Fruit fly (Drosophila melanogaster) whole organism, embryonic: Measurements from ENCODE around the gene 14-3-3epsilon.

ENCODE experiments used
- Ada2b ChIP-seq: fragments of 200-800 bp; sonication (Bioruptor generic); IDR thresholded peaks from 2 replicates; pipeline ENCODE4 v1.3.6; 2022; ENCODE audit warnings: missing biosample characterization, missing genetic modification characterization
- Awh ChIP-seq: fragments of 200-800 bp; sonication (Bioruptor generic); IDR thresholded peaks from 2 replicates; pipeline ENCODE4, ENCODE4 v1.3.6; 2022; ENCODE audit warnings: missing biosample characterization, missing genetic modification characterization
- CG11560 ChIP-seq: fragments of 200-800 bp; sonication (Bioruptor generic); IDR thresholded peaks from 3 replicates; pipeline ENCODE4 v1.3.6; 2022; ENCODE audit warnings: missing biosample characterization, missing genetic modification characterization
- CG12659 ChIP-seq: fragments of 200-800 bp; sonication (Bioruptor generic); optimal IDR thresholded peaks from 3 replicates; lab custom pipeline; 2017; ENCODE audit warnings: mild to moderate bottlenecking, missing biosample characterization, missing genetic modification reagents, missing genetic modification characterization
- CG12744 ChIP-seq: fragments of 200-800 bp; sonication (Bioruptor generic); optimal IDR thresholded peaks from 2 replicates; lab custom pipeline; 2016; ENCODE audit warnings: missing biosample characterization, missing genetic modification characterization
- CG14860 ChIP-seq: fragments of 200-800 bp; sonication (Bioruptor generic); IDR thresholded peaks from 3 replicates; pipeline ENCODE4 v1.3.6; 2022; ENCODE audit warnings: missing biosample characterization, missing genetic modification characterization; ENCODE audit not compliant: partially characterized antibody
- CG15073 ChIP-seq: fragments of 200-800 bp; sonication (Bioruptor generic); optimal IDR thresholded peaks from 2 replicates; lab custom pipeline; 2016; ENCODE audit warnings: missing biosample characterization, missing genetic modification characterization
- CG1603 ChIP-seq: fragments of 200-800 bp; sonication (Bioruptor generic); optimal IDR thresholded peaks from 2 replicates; lab custom pipeline; 2019; ENCODE audit warnings: missing biosample characterization, mild to moderate bottlenecking, missing genetic modification characterization, moderate library complexity
- CG17829 ChIP-seq: fragments of 200-800 bp; optimal IDR thresholded peaks from 2 replicates; lab custom pipeline; 2019; ENCODE audit warnings: missing biosample characterization, mild to moderate bottlenecking, missing genetic modification characterization, moderate library complexity
- CG2116 ChIP-seq: fragments of 200-800 bp; sonication (Bioruptor generic); optimal IDR thresholded peaks from 3 replicates; lab custom pipeline; 2018; ENCODE audit warnings: missing biosample characterization, mild to moderate bottlenecking, missing genetic modification characterization
- CG2120 ChIP-seq: fragments of 200-800 bp; sonication (Bioruptor generic); optimal IDR thresholded peaks from 3 replicates; lab custom pipeline; 2016; ENCODE audit warnings: missing biosample characterization, missing genetic modification characterization
- CG2129 ChIP-seq: fragments of 200-800 bp; sonication (Bioruptor generic); IDR thresholded peaks from 2 replicates; pipeline ENCODE4 v1.3.6; 2022; ENCODE audit warnings: missing biosample characterization, missing genetic modification characterization; ENCODE audit not compliant: partially characterized antibody
- CG30020 ChIP-seq: fragments of 200-800 bp; optimal IDR thresholded peaks from 2 replicates; lab custom pipeline; 2019; ENCODE audit warnings: missing biosample characterization, mild to moderate bottlenecking, missing genetic modification characterization, moderate library complexity
- CG34224 ChIP-seq: fragments of 200-800 bp; sonication (Bioruptor generic); IDR thresholded peaks from 3 replicates; pipeline ENCODE4 v1.3.6; 2022; ENCODE audit warnings: missing biosample characterization, missing genetic modification characterization; ENCODE audit not compliant: partially characterized antibody
- CG3726 ChIP-seq: fragments of 200-800 bp; sonication (Bioruptor generic); IDR thresholded peaks from 3 replicates; pipeline ENCODE4, ENCODE4 v1.3.6; 2022; ENCODE audit warnings: missing biosample characterization, missing genetic modification characterization
- CG3847 ChIP-seq: fragments of 200-800 bp; sonication (Bioruptor generic); IDR thresholded peaks from 2 replicates; pipeline ENCODE4 v1.3.6; 2022; ENCODE audit warnings: missing biosample characterization, missing genetic modification characterization
- CG3995 ChIP-seq: fragments of 200-800 bp; sonication (Bioruptor generic); optimal IDR thresholded peaks from 3 replicates; lab custom pipeline; 2016; ENCODE audit warnings: missing biosample characterization, missing genetic modification characterization
- CG4617 ChIP-seq: fragments of 200-800 bp; sonication (Bioruptor generic); optimal IDR thresholded peaks from 3 replicates; lab custom pipeline; 2016; ENCODE audit warnings: missing biosample characterization, missing genetic modification characterization, borderline replicate concordance
- CG7963 ChIP-seq: fragments of 200-800 bp; sonication (Bioruptor generic); IDR thresholded peaks from 3 replicates; pipeline ENCODE4 v1.3.6; 2022; ENCODE audit warnings: missing biosample characterization, missing genetic modification characterization; ENCODE audit not compliant: partially characterized antibody
- CG8478 ChIP-seq: fragments of >200 bp; optimal IDR thresholded peaks from 2 replicates; lab custom pipeline; 2018
- CG9727 ChIP-seq: fragments of 200-800 bp; sonication (Bioruptor generic); optimal IDR thresholded peaks from 3 replicates; lab custom pipeline; 2017; ENCODE audit warnings: missing biosample characterization, mild to moderate bottlenecking, missing genetic modification characterization
- CG9797 ChIP-seq: fragments of 200-800 bp; sonication (Bioruptor generic); optimal IDR thresholded peaks from 3 replicates; lab custom pipeline; 2018; ENCODE audit warnings: missing biosample characterization, mild to moderate bottlenecking, missing genetic modification characterization
- CG9932 ChIP-seq: fragments of 200-800 bp; sonication (Bioruptor generic); IDR thresholded peaks from 2 replicates; pipeline ENCODE4 v1.3.6; 2022; ENCODE audit warnings: missing biosample characterization, missing genetic modification characterization
- Camta ChIP-seq: fragments of 200-800 bp; sonication (Bioruptor generic); optimal IDR thresholded peaks from 2 replicates; lab custom pipeline; 2016; ENCODE audit warnings: missing biosample characterization, missing genetic modification characterization
- Dp ChIP-seq: fragments of 200-800 bp; sonication (Bioruptor generic); optimal IDR thresholded peaks from 2 replicates; lab custom pipeline; 2018; ENCODE audit warnings: missing biosample characterization, mild to moderate bottlenecking, missing genetic modification characterization, moderate library complexity
- E2f2 ChIP-seq: fragments of 200-800 bp; sonication (Bioruptor generic); IDR thresholded peaks from 2 replicates; pipeline ENCODE4 v1.3.6; 2022; ENCODE audit warnings: missing biosample characterization, missing genetic modification characterization
- Fer1 ChIP-seq: fragments of 200-800 bp; sonication (Bioruptor generic); optimal IDR thresholded peaks from 2 replicates; lab custom pipeline; 2017; ENCODE audit warnings: missing biosample characterization, mild to moderate bottlenecking, missing genetic modification characterization
- HmgZ ChIP-seq: fragments of 200-800 bp; sonication (Bioruptor generic); optimal IDR thresholded peaks from 2 replicates; lab custom pipeline; 2018; ENCODE audit warnings: missing biosample characterization, mild to moderate bottlenecking, missing genetic modification characterization
- MESR4 ChIP-seq: fragments of 200-800 bp; sonication (Bioruptor generic); optimal IDR thresholded peaks from 2 replicates; lab custom pipeline; 2018; ENCODE audit warnings: missing biosample characterization, mild to moderate bottlenecking, missing genetic modification characterization, moderate library complexity
- Myb ChIP-seq: fragments of 200-800 bp; sonication (Bioruptor generic); optimal IDR thresholded peaks from 2 replicates; lab custom pipeline; 2016; ENCODE audit warnings: missing biosample characterization, missing genetic modification characterization
- Nf-YA ChIP-seq: fragments of 200-800 bp; sonication (Bioruptor generic); IDR thresholded peaks from 2 replicates; pipeline ENCODE4 v1.3.6; 2022; ENCODE audit warnings: missing biosample characterization, missing genetic modification characterization
- Sry-δ ChIP-seq: fragments of 200-800 bp; sonication (Bioruptor generic); optimal IDR thresholded peaks from 2 replicates; lab custom pipeline; 2016; ENCODE audit warnings: missing biosample characterization, missing genetic modification characterization
- amos ChIP-seq: fragments of 200-800 bp; sonication (Bioruptor generic); IDR thresholded peaks from 2 replicates; pipeline ENCODE4 v1.3.6; 2022; ENCODE audit warnings: missing biosample characterization, missing genetic modification characterization; ENCODE audit not compliant: partially characterized antibody
- ato ChIP-seq: fragments of 200-800 bp; sonication (Bioruptor generic); IDR thresholded peaks from 2 replicates; pipeline ENCODE4 v1.3.6; 2022; ENCODE audit warnings: missing biosample characterization, missing genetic modification characterization; ENCODE audit not compliant: partially characterized antibody
- dm ChIP-seq: fragments of 200-800 bp; sonication (Bioruptor generic); optimal IDR thresholded peaks from 3 replicates; lab custom pipeline; 2016; ENCODE audit warnings: missing biosample characterization, missing genetic modification characterization
- gfzf ChIP-seq: fragments of 200-800 bp; sonication (Bioruptor generic); optimal IDR thresholded peaks from 2 replicates; lab custom pipeline; 2016; ENCODE audit warnings: missing biosample characterization, mild to moderate bottlenecking, missing genetic modification characterization, moderate library complexity
- inv ChIP-seq: fragments of 200-800 bp; sonication (Bioruptor generic); IDR thresholded peaks from 2 replicates; pipeline ENCODE4 v1.3.6; 2022; ENCODE audit warnings: missing biosample characterization, missing genetic modification characterization; ENCODE audit not compliant: partially characterized antibody
- kay ChIP-seq: fragments of 200-800 bp; sonication (Bioruptor generic); optimal IDR thresholded peaks from 2 replicates; lab custom pipeline; 2016; ENCODE audit warnings: missing biosample characterization, missing genetic modification characterization
- nmo ChIP-seq: fragments of 200-800 bp; sonication (Bioruptor generic); optimal IDR thresholded peaks from 2 replicates; lab custom pipeline; 2018; ENCODE audit warnings: missing biosample characterization, mild to moderate bottlenecking, missing genetic modification characterization, moderate library complexity
- pb ChIP-seq: fragments of 200-800 bp; sonication (Bioruptor generic); optimal IDR thresholded peaks from 3 replicates; lab custom pipeline; 2016; ENCODE audit warnings: missing biosample characterization, missing genetic modification characterization
- phol ChIP-seq: fragments of 200-800 bp; sonication (Bioruptor generic); optimal IDR thresholded peaks from 3 replicates; lab custom pipeline; 2018; ENCODE audit warnings: missing biosample characterization, mild to moderate bottlenecking, missing genetic modification characterization, moderate library complexity
- sens ChIP-seq: fragments of 200-800 bp; sonication (Bioruptor generic); peaks from one replicate; lab custom pipeline; 2016; ENCODE audit warnings: missing biosample characterization, missing genetic modification characterization
- seq ChIP-seq: fragments of 200-800 bp; sonication (Bioruptor generic); IDR thresholded peaks from 2 replicates; pipeline ENCODE4 v1.3.6; 2022; ENCODE audit warnings: missing biosample characterization, missing genetic modification characterization
- slou ChIP-seq: fragments of 200-800 bp; sonication (Bioruptor generic); optimal IDR thresholded peaks from 3 replicates; lab custom pipeline; 2016; ENCODE audit warnings: missing biosample characterization, missing genetic modification characterization
- stc ChIP-seq: fragments of 200-800 bp; sonication (Bioruptor generic); IDR thresholded peaks from 2 replicates; pipeline ENCODE4 v1.3.6; 2022; ENCODE audit warnings: missing biosample characterization, missing genetic modification characterization
- stwl ChIP-seq: fragments of 200-800 bp; sonication (Bioruptor generic); optimal IDR thresholded peaks from 3 replicates; lab custom pipeline; 2018; ENCODE audit warnings: missing biosample characterization, mild to moderate bottlenecking, missing genetic modification characterization, moderate library complexity
- trem ChIP-seq: fragments of 200-800 bp; optimal IDR thresholded peaks from 3 replicates; lab custom pipeline; 2019; ENCODE audit warnings: missing biosample characterization, mild to moderate bottlenecking, missing genetic modification characterization, moderate library complexity
- trh ChIP-seq: fragments of 200-800 bp; sonication (Bioruptor generic); optimal IDR thresholded peaks from 2 replicates; lab custom pipeline; 2016; ENCODE audit warnings: missing biosample characterization, missing genetic modification characterization
- unc-4 ChIP-seq: fragments of 200-800 bp; sonication (Bioruptor generic); IDR thresholded peaks from 2 replicates; pipeline ENCODE4 v1.3.6; 2022; ENCODE audit warnings: missing biosample characterization, missing genetic modification characterization; ENCODE audit not compliant: partially characterized antibody
- wdn ChIP-seq: fragments of 200-800 bp; sonication (Bioruptor generic); IDR thresholded peaks from 2 replicates; pipeline ENCODE4 v1.3.6; 2022; ENCODE audit warnings: missing biosample characterization, missing genetic modification characterization
- zen2 ChIP-seq: fragments of 200-800 bp; sonication (Bioruptor generic); IDR thresholded peaks from 3 replicates; pipeline ENCODE4 v1.3.6; 2022; ENCODE audit warnings: missing biosample characterization, missing genetic modification characterization; ENCODE audit not compliant: partially characterized antibody

Gene 14-3-3epsilon

DNA sequence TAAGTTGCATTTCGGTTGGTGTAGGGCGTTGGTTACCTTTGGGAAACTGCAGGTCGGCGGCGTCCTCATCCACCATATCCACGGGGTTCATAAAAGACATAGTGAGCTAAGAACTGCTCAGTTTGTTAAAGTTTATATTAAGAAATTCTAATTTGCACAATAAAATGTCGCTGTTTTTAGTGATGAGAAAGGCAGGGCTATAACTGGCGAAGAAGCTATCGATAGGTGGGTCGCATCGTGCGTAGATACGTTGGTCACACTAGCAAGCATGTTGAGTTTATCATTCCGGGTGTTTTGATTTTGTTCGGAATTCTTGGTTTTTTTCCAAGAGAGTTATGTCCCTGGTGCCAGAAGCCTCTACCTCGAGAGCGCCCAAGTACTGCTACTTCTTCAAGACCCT lies 12.9 kb downstream of the 14-3-3epsilon start, which contains the start of the genes Ada2a, Polr2D, Tgs1 and moi (continued):
- TF ChIP-seq Nf-YA (no peak), CG34224 (peak; percentile 85), stwl (peak; percentile 49), CG7963 (GFP tag; lab: Robert Waterston, UW) (peak; percentile 46; the same call in 2 of the 3 replicates), Ada2b (GFP tag; lab: Robert Waterston, UW) (no peak), phol (tag; lab: Kevin White, UChicago) (peak; percentile 56), wdn (GFP tag; lab: Robert Waterston, UW) (no peak), CG8478 (no peak), CG17829 (tag; lab: Kevin White, UChicago) (peak; percentile 12), pb (GFP tag; lab: Kevin White, UChicago) (no peak), CG14860 (peak; percentile 67), HmgZ (peak; percentile 15), CG2129 (peak; percentile 42; the same call in 1 of the 2 replicates), CG3847 (0 out of 2 replicates have a peak, but pooled peaks have one; percentile 33), Sry-δ (GFP tag; lab: Kevin White, UChicago) (peak; percentile 92), CG30020 (tag; lab: Kevin White, UChicago) (no peak), stc (GFP tag; lab: Robert Waterston, UW) (no peak), Fer1 (GFP tag; lab: Kevin White, UChicago) (no peak), CG2120 (GFP tag; lab: Kevin White, UChicago) (peak; percentile 9), CG12744 (GFP tag; lab: Kevin White, UChicago) (no peak), Dp (peak; percentile 67), inv (peak; percentile 66), Camta (GFP tag; lab: Kevin White, UChicago) (no peak), ato (GFP tag; lab: Robert Waterston, UW) (peak; percentile 57), E2f2 (peak; percentile 79), Awh (GFP tag; lab: Robert Waterston, UW) (no peak), CG1603 (tag; lab: Kevin White, UChicago) (no peak), trh (GFP tag; lab: Kevin White, UChicago) (no peak), CG15073 (no peak), MESR4 (GFP tag; lab: Kevin White, UChicago) (peak; percentile 78), dm (GFP tag; lab: Kevin White, UChicago) (peak; percentile 55), zen2 (GFP tag; lab: Robert Waterston, UW) (peak; percentile 51; the same call in 1 of the 3 replicates), CG3995 (GFP tag; lab: Kevin White, UChicago) (peak; percentile 10), trem (peak; percentile 70), CG3726 (no peak), amos (GFP tag; lab: Robert Waterston, UW) (peak; percentile 84), gfzf (GFP tag; lab: Kevin White, UChicago) (peak; percentile 60), CG9727 (GFP tag; lab: Kevin White, UChicago) (no peak), seq (GFP tag; lab: Robert Waterston, UW) (no peak), CG9932 (peak; percentile 44), sens (GFP tag; lab: Kevin White, UChicago) (peak; percentile 18), CG2116 (GFP tag; lab: Kevin White, UChicago) (peak; percentile 66), CG12659 (GFP tag; lab: Kevin White, UChicago) (peak; percentile 42), CG11560 (tag; lab: Robert Waterston, UW) (no peak), slou (GFP tag; lab: Kevin White, UChicago) (no peak), CG4617 (GFP tag; lab: Kevin White, UChicago) (peak; percentile 92), nmo (GFP tag; lab: Kevin White, UChicago) (peak; percentile 7), kay (GFP tag; lab: Kevin White, UChicago) (no peak), CG9797 (GFP tag; lab: Kevin White, UChicago) (peak; percentile 78), Myb (peak; percentile 35), unc-4 (peak; percentile 75; the same call in 1 of the 2 replicates)
